Fruit fly (Drosophila melanogaster) whole organism, prepupa: ENCODE results near the gene Dyro.
A peak's percentile ranks its signal among the peaks of the same experiment; 100 is the strongest.

Source experiments
- Blimp-1 ChIP-seq: fragments of 200-800 bp; sonication (Bioruptor generic); optimal IDR thresholded peaks from 3 replicates; lab custom pipeline; 2017; ENCODE audit warnings: missing biosample characterization, missing genetic modification characterization, mild to moderate bottlenecking, moderate library complexity, missing genetic modification reagents
- CG10631 ChIP-seq: fragments of 200-800 bp; sonication (Bioruptor generic); optimal IDR thresholded peaks from 2 replicates; lab custom pipeline; 2016; ENCODE audit warnings: missing biosample characterization, missing genetic modification characterization
- CG10669 ChIP-seq: fragments of 200-800 bp; sonication (Bioruptor generic); optimal IDR thresholded peaks from 3 replicates; lab custom pipeline; 2018; ENCODE audit warnings: missing biosample characterization, mild to moderate bottlenecking, missing genetic modification characterization, moderate library complexity
- CG11902 ChIP-seq: fragments of 200-800 bp; sonication (Bioruptor generic); optimal IDR thresholded peaks from 3 replicates; lab custom pipeline; 2016; ENCODE audit warnings: missing biosample characterization, missing genetic modification characterization
- CG15336 ChIP-seq: fragments of 200-800 bp; sonication (Bioruptor generic); IDR thresholded peaks from 2 replicates; pipeline ENCODE4 v1.3.6; 2022; ENCODE audit warnings: missing biosample characterization, missing genetic modification characterization
- CG1621 ChIP-seq: fragments of 200-800 bp; sonication (Bioruptor generic); optimal IDR thresholded peaks from 3 replicates; lab custom pipeline; 2018; ENCODE audit warnings: missing biosample characterization, mild to moderate bottlenecking, missing genetic modification characterization
- CG16779 ChIP-seq: fragments of 200-800 bp; sonication (Bioruptor generic); optimal IDR thresholded peaks from 3 replicates; lab custom pipeline; 2017; ENCODE audit warnings: missing biosample characterization, mild to moderate bottlenecking, missing genetic modification characterization
- CG31627 ChIP-seq: fragments of 200-800 bp; sonication (Bioruptor generic); optimal IDR thresholded peaks from 3 replicates; lab custom pipeline; 2016; ENCODE audit warnings: missing biosample characterization, missing genetic modification characterization
- CG34406 ChIP-seq: fragments of 200-800 bp; sonication (Bioruptor generic); optimal IDR thresholded peaks from 3 replicates; lab custom pipeline; 2016; ENCODE audit warnings: missing biosample characterization, missing genetic modification characterization
- CG3919 ChIP-seq: fragments of 200-800 bp; sonication (Bioruptor generic); optimal IDR thresholded peaks from 3 replicates; lab custom pipeline; 2016; ENCODE audit warnings: missing biosample characterization, missing genetic modification characterization
- CG6163 ChIP-seq: fragments of 200-800 bp; sonication (Bioruptor generic); IDR thresholded peaks from 3 replicates; pipeline ENCODE4 v1.3.6; 2022; ENCODE audit warnings: missing biosample characterization, missing genetic modification characterization
- CG6276 ChIP-seq: fragments of 200-800 bp; sonication (Bioruptor generic); optimal IDR thresholded peaks from 2 replicates; lab custom pipeline; 2017; ENCODE audit warnings: missing biosample characterization, mild to moderate bottlenecking, missing genetic modification characterization
- CG6854 ChIP-seq: fragments of 200-800 bp; sonication (Bioruptor generic); optimal IDR thresholded peaks from 2 replicates; lab custom pipeline; 2017; ENCODE audit warnings: missing biosample characterization, mild to moderate bottlenecking, missing genetic modification characterization
- CG7368 ChIP-seq: fragments of 200-800 bp; sonication (Bioruptor generic); optimal IDR thresholded peaks from 3 replicates; lab custom pipeline; 2016; ENCODE audit warnings: missing biosample characterization, missing genetic modification characterization
- CG8319 ChIP-seq: fragments of 200-800 bp; sonication (Bioruptor generic); optimal IDR thresholded peaks from 3 replicates; lab custom pipeline; 2016; ENCODE audit warnings: missing biosample characterization, missing genetic modification characterization
- CG9139 ChIP-seq: fragments of 200-800 bp; sonication (Bioruptor generic); optimal IDR thresholded peaks from 3 replicates; lab custom pipeline; 2017; ENCODE audit warnings: missing biosample characterization, mild to moderate bottlenecking, missing genetic modification characterization
- Eip78C ChIP-seq: fragments of 200-800 bp; sonication (Bioruptor generic); peaks from one replicate; lab custom pipeline; 2016; ENCODE audit warnings: missing biosample characterization, missing genetic modification characterization
- Eip93F ChIP-seq: fragments of 200-800 bp; sonication (Bioruptor generic); optimal IDR thresholded peaks from 2 replicates; lab custom pipeline; 2016; ENCODE audit warnings: missing biosample characterization, mild to moderate bottlenecking, missing genetic modification characterization
- Ets21C ChIP-seq: fragments of 200-800 bp; sonication (Bioruptor generic); optimal IDR thresholded peaks from 3 replicates; lab custom pipeline; 2016; ENCODE audit warnings: missing biosample characterization, missing genetic modification characterization
- Ets96B ChIP-seq: fragments of 200-800 bp; optimal IDR thresholded peaks from 2 replicates; lab custom pipeline; 2019; ENCODE audit warnings: missing biosample characterization, mild to moderate bottlenecking, missing genetic modification characterization, moderate library complexity
- Gug ChIP-seq: fragments of 200-800 bp; sonication (Bioruptor generic); IDR thresholded peaks from 2 replicates; pipeline ENCODE4 v1.3.6; 2022; ENCODE audit warnings: missing biosample characterization, missing genetic modification characterization
- Hr38 ChIP-seq: sonication (Bioruptor generic); optimal IDR thresholded peaks from 2 replicates; lab custom pipeline; 2016; ENCODE audit warnings: missing biosample characterization, missing genetic modification characterization
- Lpt ChIP-seq: fragments of 200-800 bp; sonication (Bioruptor generic); optimal IDR thresholded peaks from 3 replicates; lab custom pipeline; 2016; ENCODE audit warnings: missing biosample characterization, missing genetic modification characterization
- Met ChIP-seq: fragments of 200-800 bp; sonication (Bioruptor generic); optimal IDR thresholded peaks from 3 replicates; lab custom pipeline; 2016; ENCODE audit warnings: missing biosample characterization, missing genetic modification characterization
- OdsH ChIP-seq: fragments of 200-800 bp; sonication (Bioruptor generic); optimal IDR thresholded peaks from 3 replicates; lab custom pipeline; 2016; ENCODE audit warnings: missing biosample characterization, missing genetic modification characterization
- Smox ChIP-seq: fragments of 200-800 bp; sonication (Bioruptor generic); optimal IDR thresholded peaks from 3 replicates; lab custom pipeline; 2016; ENCODE audit warnings: missing biosample characterization, missing genetic modification characterization
- cyc ChIP-seq: fragments of 200-800 bp; sonication (Bioruptor generic); optimal IDR thresholded peaks from 3 replicates; lab custom pipeline; 2016; ENCODE audit warnings: missing biosample characterization, missing genetic modification characterization
- dsx ChIP-seq: fragments of 200-800 bp; optimal IDR thresholded peaks from 3 replicates; lab custom pipeline; 2019; ENCODE audit warnings: missing biosample characterization, mild to moderate bottlenecking, missing genetic modification characterization, moderate library complexity; ENCODE audit not compliant: poor library complexity, severe bottlenecking
- esn ChIP-seq: fragments of 200-800 bp; sonication (Bioruptor generic); optimal IDR thresholded peaks from 2 replicates; lab custom pipeline; 2016; ENCODE audit warnings: missing biosample characterization, mild to moderate bottlenecking, missing genetic modification characterization, moderate library complexity
- fd59A ChIP-seq: fragments of 200-800 bp; sonication (Bioruptor generic); optimal IDR thresholded peaks from 2 replicates; lab custom pipeline; 2017; ENCODE audit warnings: missing biosample characterization, mild to moderate bottlenecking, missing genetic modification characterization, missing genetic modification reagents
- fd85E ChIP-seq: fragments of 200-800 bp; sonication (Bioruptor generic); optimal IDR thresholded peaks from 3 replicates; lab custom pipeline; 2016; ENCODE audit warnings: missing biosample characterization, missing genetic modification characterization
- fkh ChIP-seq: fragments of 200-800 bp; sonication (Bioruptor generic); optimal IDR thresholded peaks from 3 replicates; lab custom pipeline; 2017; ENCODE audit warnings: missing biosample characterization, mild to moderate bottlenecking, missing genetic modification characterization, moderate library complexity
- lz ChIP-seq: fragments of 200-800 bp; sonication (Bioruptor generic); optimal IDR thresholded peaks from 3 replicates; lab custom pipeline; 2016; ENCODE audit warnings: missing biosample characterization, missing genetic modification characterization
- net ChIP-seq: fragments of 200-800 bp; sonication (Bioruptor generic); optimal IDR thresholded peaks from 3 replicates; lab custom pipeline; 2016; ENCODE audit warnings: missing biosample characterization, missing genetic modification characterization
- pdm3 ChIP-seq: fragments of 200-800 bp; sonication (Bioruptor generic); optimal IDR thresholded peaks from 3 replicates; lab custom pipeline; 2016; ENCODE audit warnings: missing biosample characterization, missing genetic modification characterization
- salr ChIP-seq, 2 experiments: fragments of 200-800 bp; sonication (Bioruptor generic); optimal IDR thresholded peaks; 3 replicates each; lab custom pipeline; 2016 to 2018; ENCODE audit warnings: missing biosample characterization in 2 of 2, missing genetic modification characterization in 2 of 2, mild to moderate bottlenecking in 1 of 2
- ss ChIP-seq, 2 experiments: fragments of 200-800 bp; sonication (Bioruptor generic); optimal IDR thresholded peaks; 2 replicates in 1 of 2; 3 replicates in 1 of 2; lab custom pipeline; 2017 to 2018; ENCODE audit warnings: mild to moderate bottlenecking in 2 of 2, missing biosample characterization in 2 of 2, missing genetic modification characterization in 2 of 2, moderate library complexity in 1 of 2
- svp ChIP-seq: fragments of 200-800 bp; sonication (Bioruptor generic); peaks from one replicate; lab custom pipeline; 2016; ENCODE audit warnings: missing biosample characterization, missing genetic modification characterization

Gene Dyro

dm6 chr3L:11256147-11256971, 39.4 kb downstream of the Dyro start (continued):
- TF ChIP-seq fd59A (peak; percentile 76), Ets21C (GFP tag; lab: Kevin White, UChicago) (peak; percentile 41), CG6854 (GFP tag; lab: Kevin White, UChicago) (peak; percentile 57), Eip93F (GFP tag; lab: Kevin White, UChicago) (no peak), CG34406 (GFP tag; lab: Kevin White, UChicago) (peak; percentile 86), Met (GFP tag; lab: Kevin White, UChicago) (peak; percentile 61), CG9139 (GFP tag; lab: Kevin White, UChicago) (peak; percentile 63), Gug (GFP tag; lab: Robert Waterston, UW) (peak; percentile 59), CG6163 (peak; percentile 85), CG15336 (GFP tag; lab: Robert Waterston, UW) (peak; percentile 58; the same call in 1 of the 2 replicates), ss (GFP tag; optimal IDR thresholded peaks at IDR 0.05; lab: Kevin White, UChicago) (peak; percentile 85), dsx (GFP tag; lab: Kevin White, UChicago) (peak; percentile 81), Lpt (peak; percentile 75), CG10669 (GFP tag; lab: Kevin White, UChicago) (peak; percentile 87), Blimp-1 (GFP tag; lab: Kevin White, UChicago) (peak; percentile 61), Eip78C (GFP tag; lab: Kevin White, UChicago) (peak; percentile 94), CG11902 (peak; percentile 82), CG6276 (peak; percentile 86), CG7368 (GFP tag; lab: Kevin White, UChicago) (peak; percentile 83), CG10631 (GFP tag; lab: Kevin White, UChicago) (peak; percentile 88), net (GFP tag; lab: Kevin White, UChicago) (peak; percentile 85), Hr38 (GFP tag; lab: Kevin White, UChicago) (no peak), CG31627 (peak; percentile 72), fkh (GFP tag; lab: Kevin White, UChicago) (peak; percentile 26), Smox (GFP tag; lab: Kevin White, UChicago) (peak; percentile 61), salr (GFP tag; optimal IDR thresholded peaks at IDR 0.05; lab: Kevin White, UChicago) (peak; percentile 35 to 90), CG1621 (tag; lab: Kevin White, UChicago) (peak; percentile 66), pdm3 (GFP tag; lab: Kevin White, UChicago) (peak; percentile 76), fd85E (GFP tag; lab: Kevin White, UChicago) (peak; percentile 53), esn (peak; percentile 79), lz (GFP tag; lab: Kevin White, UChicago) (peak; percentile 61), OdsH (GFP tag; lab: Kevin White, UChicago) (peak; percentile 88)

dm6 chr3L:11254470-11255185, 41.1 kb downstream of the Dyro start:
- TF ChIP-seq Eip78C (GFP tag; lab: Kevin White, UChicago), result peak; percentile 1
- TF ChIP-seq cyc (GFP tag; lab: Kevin White, UChicago), result no peak
- no peak for TF ChIP-seq CG8319 (GFP tag; lab: Kevin White, UChicago)

- TF ChIP-seq pdm3 (GFP tag; lab: Kevin White, UChicago) (no peak), Blimp-1 (GFP tag; lab: Kevin White, UChicago) (no peak), Lpt (no peak), Ets21C (GFP tag; lab: Kevin White, UChicago) (no peak), CG16779 (no peak), OdsH (GFP tag; lab: Kevin White, UChicago) (no peak), cyc (GFP tag; lab: Kevin White, UChicago) (no peak), net (GFP tag; lab: Kevin White, UChicago) (no peak), svp (GFP tag; lab: Kevin White, UChicago) (peak; percentile 68), CG3919 (GFP tag; lab: Kevin White, UChicago) (no peak), CG6163 (0 out of 3 replicates have a peak, but pooled peaks have one; percentile 24), Ets96B (no peak), CG11902 (no peak), CG6276 (no peak)
These were observed 42.0 kb downstream of the Dyro start for dm6 chr3L:11253690-11254243.
